Fruit fly (Drosophila melanogaster): ENCODE results near the gene Atg17.

Atg17 gene

dm6 chr3R:5633437-5633836 is 36.1 kb upstream of the Atg17 start, which contains the start of gene CG12171:
Gene CG12171 (plus strand): TSS chr3R:5633627.
- TF ChIP-seq Lpt (GFP tag; optimal IDR thresholded peaks at IDR 0.05), result no peak
- TF ChIP-seq CG6854 (GFP tag; optimal IDR thresholded peaks at IDR 0.05), result no peak
- peak; percentile 98 for TF ChIP-seq svp (GFP tag)
- TF ChIP-seq esn (GFP tag; optimal IDR thresholded peaks at IDR 0.05), result peak; percentile 8

- no peak for TF ChIP-seq CG16779 (tag; optimal IDR thresholded peaks at IDR 0.05)
- TF ChIP-seq Sox15 (GFP tag; optimal IDR thresholded peaks at IDR 0.05), result no peak
- TF ChIP-seq Smox (GFP tag; optimal IDR thresholded peaks at IDR 0.05), result no peak
- no peak for TF ChIP-seq fd59A (GFP tag; optimal IDR thresholded peaks at IDR 0.05)
- no peak for TF ChIP-seq CG6808 (GFP tag; optimal IDR thresholded peaks at IDR 0.05)
- TF ChIP-seq CG32006 (GFP tag; optimal IDR thresholded peaks at IDR 0.05), result no peak
- no peak for TF ChIP-seq dsx (GFP tag; optimal IDR thresholded peaks at IDR 0.05; ENCODE audit: poor library complexity, severe bottlenecking)
- no peak for TF ChIP-seq CG11902 (GFP tag; optimal IDR thresholded peaks at IDR 0.05)
- TF ChIP-seq spab (GFP tag; optimal IDR thresholded peaks at IDR 0.05), result no peak
- TF ChIP-seq CG3919 (GFP tag; optimal IDR thresholded peaks at IDR 0.05), result no peak
- no peak for TF ChIP-seq Eip75B (GFP tag; optimal IDR thresholded peaks at IDR 0.05)
- no peak for TF ChIP-seq OdsH (GFP tag; optimal IDR thresholded peaks at IDR 0.05)
- no peak for TF ChIP-seq CG8119 (GFP tag; IDR thresholded peaks at IDR 0.05)
- no peak for TF ChIP-seq Hr38 (GFP tag; optimal IDR thresholded peaks at IDR 0.05)
- no peak for TF ChIP-seq Blimp-1 (GFP tag; optimal IDR thresholded peaks at IDR 0.05)
- TF ChIP-seq CG4318 (GFP tag; optimal IDR thresholded peaks at IDR 0.05), result no peak
- TF ChIP-seq Eip93F (GFP tag; optimal IDR thresholded peaks at IDR 0.05), result no peak
- no peak for TF ChIP-seq lz (GFP tag; optimal IDR thresholded peaks at IDR 0.05)
- TF ChIP-seq fkh (GFP tag; optimal IDR thresholded peaks at IDR 0.05), result no peak
Measured at dm6 chr3R:5635524-5635923, 34.0 kb upstream of the Atg17 start, which contains the start of gene CG31546. Gene CG31546 (minus strand): TSS chr3R:5635624.

- peak; percentile 59 for TF ChIP-seq CG15336 (GFP tag; IDR thresholded peaks at IDR 0.05)
- peak; percentile 27 for TF ChIP-seq Sox15 (GFP tag; optimal IDR thresholded peaks at IDR 0.05)
- TF ChIP-seq CG6276 (GFP tag; optimal IDR thresholded peaks at IDR 0.05), result no peak
- no peak for TF ChIP-seq spab (GFP tag; optimal IDR thresholded peaks at IDR 0.05)
- peak; percentile 63 for TF ChIP-seq svp (GFP tag)
- peak; percentile 40 for TF ChIP-seq CG6792 (GFP tag; optimal IDR thresholded peaks at IDR 0.05)
- TF ChIP-seq CG3032 (tag; optimal IDR thresholded peaks at IDR 0.05), result peak; percentile 38
- no peak for TF ChIP-seq Sox14 (GFP tag; optimal IDR thresholded peaks at IDR 0.05)
- TF ChIP-seq Sox102F (GFP tag; optimal IDR thresholded peaks at IDR 0.05), result no peak
- no peak for TF ChIP-seq CG11902 (GFP tag; optimal IDR thresholded peaks at IDR 0.05)
- peak; percentile 56 for TF ChIP-seq CG31627 (GFP tag; optimal IDR thresholded peaks at IDR 0.05)
- TF ChIP-seq vri (GFP tag; optimal IDR thresholded peaks at IDR 0.05), result no peak
- TF ChIP-seq Eip93F (GFP tag; optimal IDR thresholded peaks at IDR 0.05), result no peak
- peak; percentile 47; the same call in 2 of the 3 replicates for TF ChIP-seq CG6163 (GFP tag; IDR thresholded peaks at IDR 0.05)
- no peak for TF ChIP-seq Lpt (GFP tag; optimal IDR thresholded peaks at IDR 0.05)
- no peak for TF ChIP-seq CG16779 (tag; optimal IDR thresholded peaks at IDR 0.05)
- peak; percentile 34 for TF ChIP-seq cyc (GFP tag; optimal IDR thresholded peaks at IDR 0.05)
- peak; percentile 55; the same call in 2 of the 3 replicates for TF ChIP-seq CG8119 (GFP tag; IDR thresholded peaks at IDR 0.05)
- peak; percentile 69 for TF ChIP-seq esn (GFP tag; optimal IDR thresholded peaks at IDR 0.05)
Measured at dm6 chr3R:5636519-5637430, 32.7 kb upstream of the Atg17 start, which contains the start of the genes CG31548 and CG12170. Gene CG31548 (minus strand): TSS chr3R:5636852. Gene CG12170 (plus strand): TSS chr3R:5637234.

dm6 chr3R:5643421-5643820 is 26.1 kb upstream of the Atg17 start:
- TF ChIP-seq CG3919 (GFP tag; optimal IDR thresholded peaks at IDR 0.05) (no peak), Hr38 (GFP tag; optimal IDR thresholded peaks at IDR 0.05) (no peak), CG10669 (GFP tag; optimal IDR thresholded peaks at IDR 0.05) (no peak), net (GFP tag; optimal IDR thresholded peaks at IDR 0.05) (no peak), svp (GFP tag) (peak; percentile 86), CG9139 (GFP tag; optimal IDR thresholded peaks at IDR 0.05) (no peak), CG11902 (GFP tag; optimal IDR thresholded peaks at IDR 0.05) (no peak), eg (GFP tag; IDR thresholded peaks at IDR 0.05) (no peak)
